Fruit fly (Drosophila melanogaster): ENCODE results near the gene RabGGTb.

Gene RabGGTb

DNA sequence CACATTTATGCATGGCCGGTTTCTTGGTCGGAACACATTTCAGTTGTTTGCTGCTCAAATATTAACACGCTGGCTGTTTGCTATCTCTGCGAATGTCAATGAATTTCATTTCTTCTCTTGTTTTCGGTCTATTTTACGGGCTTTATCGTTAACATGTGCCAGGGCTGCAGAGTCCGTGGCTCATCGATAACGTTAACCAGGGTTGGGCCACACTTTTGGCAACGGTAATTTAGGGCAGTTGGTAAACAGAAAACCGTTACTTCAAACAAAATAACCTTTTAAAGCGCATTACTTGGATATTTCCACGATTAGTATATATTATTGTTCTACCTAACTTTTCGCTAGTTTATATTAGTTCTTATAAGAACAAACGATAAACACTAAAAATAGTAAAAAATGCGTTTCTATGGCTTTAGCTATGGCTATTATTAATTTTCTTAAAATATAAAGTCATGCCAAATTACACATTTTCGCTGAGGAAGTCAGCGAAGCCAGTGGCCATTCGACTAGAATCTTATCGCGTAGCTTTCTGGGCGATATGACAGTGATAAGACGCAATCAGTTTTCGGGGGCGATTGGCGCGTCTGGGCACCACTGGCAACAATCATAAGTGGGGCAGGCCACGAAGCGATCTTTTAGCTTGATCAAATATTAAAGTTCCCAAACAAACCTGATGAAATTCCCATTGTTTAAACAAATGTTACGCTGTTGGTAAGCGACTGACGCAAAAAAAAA, 4.2 kb downstream of the RabGGTb start (continued):
- TF ChIP-seq tna (GFP tag; IDR thresholded peaks at IDR 0.05; ENCODE audit: partially characterized antibody), result no peak
- TF ChIP-seq Dll (GFP tag; IDR thresholded peaks at IDR 0.05; ENCODE audit: partially characterized antibody), result no peak
- no peak for TF ChIP-seq CG14667 (GFP tag; IDR thresholded peaks at IDR 0.05)
- peak; percentile 56 for TF ChIP-seq stwl (tag; optimal IDR thresholded peaks at IDR 0.05)
- TF ChIP-seq dan (GFP tag; IDR thresholded peaks at IDR 0.05), result no peak
- peak; percentile 14 for TF ChIP-seq fd96Cb (tag; optimal IDR thresholded peaks at IDR 0.05)
- no peak for TF ChIP-seq CG8765 (GFP tag; IDR thresholded peaks at IDR 0.05)
- no peak for TF ChIP-seq da (GFP tag; optimal IDR thresholded peaks at IDR 0.05)
- peak; percentile 8 for TF ChIP-seq CG11723 (GFP tag; optimal IDR thresholded peaks at IDR 0.05)
- peak; percentile 79 for TF ChIP-seq ci (GFP tag; IDR thresholded peaks at IDR 0.05)
- no peak for TF ChIP-seq gcm2 (GFP tag; optimal IDR thresholded peaks at IDR 0.05)
- peak; percentile 50 for TF ChIP-seq CG9727 (GFP tag; optimal IDR thresholded peaks at IDR 0.05)
- peak; percentile 42 for TF ChIP-seq pzg (GFP tag; optimal IDR thresholded peaks at IDR 0.05)
- no peak for TF ChIP-seq CG18764 (GFP tag; optimal IDR thresholded peaks at IDR 0.05)
- peak; percentile 36 to 75 for TF ChIP-seq Hr51 (GFP tag; optimal IDR thresholded peaks at IDR 0.05)
- peak; percentile 43 for TF ChIP-seq CG31365 (tag; optimal IDR thresholded peaks at IDR 0.05)
- no peak for TF ChIP-seq ken (GFP tag; IDR thresholded peaks at IDR 0.05)
- TF ChIP-seq ERR (GFP tag; optimal IDR thresholded peaks at IDR 0.05), result no peak
- peak; percentile 80 for TF ChIP-seq CG12071 (GFP tag; optimal IDR thresholded peaks at IDR 0.05)
- peak in 1 of 2 experiments; percentile 49 for TF ChIP-seq insv (GFP tag; optimal IDR thresholded peaks at IDR 0.05)
- TF ChIP-seq CG1647 (GFP tag; optimal IDR thresholded peaks at IDR 0.05), result peak; percentile 27
- peak; percentile 4; the same call in 1 of the 2 replicates for TF ChIP-seq HLH3B (GFP tag; IDR thresholded peaks at IDR 0.05)
- no peak for TF ChIP-seq CG3065 (GFP tag; optimal IDR thresholded peaks at IDR 0.05)
- TF ChIP-seq Poxn (GFP tag; IDR thresholded peaks at IDR 0.05), result no peak
- TF ChIP-seq CG12236 (GFP tag; optimal IDR thresholded peaks at IDR 0.05), result peak; percentile 26
- TF ChIP-seq Asciz (GFP tag; optimal IDR thresholded peaks at IDR 0.05), result peak; percentile 64
- TF ChIP-seq CG8388 (GFP tag; optimal IDR thresholded peaks at IDR 0.05), result peak; percentile 9
- peak; percentile 60 for TF ChIP-seq CG6854 (GFP tag; optimal IDR thresholded peaks at IDR 0.05)
- TF ChIP-seq bowl (GFP tag; IDR thresholded peaks at IDR 0.05), result no peak
- TF ChIP-seq CG9437 (GFP tag; optimal IDR thresholded peaks at IDR 0.05), result peak; percentile 99
- peak; percentile 62 for TF ChIP-seq zfh2 (GFP tag; optimal IDR thresholded peaks at IDR 0.05)
- peak; percentile 3 for TF ChIP-seq sd (tag; optimal IDR thresholded peaks at IDR 0.05)
- no peak; the same call in 1 of the 2 replicates for TF ChIP-seq CG17328 (GFP tag; IDR thresholded peaks at IDR 0.05)
- TF ChIP-seq kni (GFP tag; optimal IDR thresholded peaks at IDR 0.05), result peak; percentile 33
- peak; percentile 51 for TF ChIP-seq gcm (GFP tag; optimal IDR thresholded peaks at IDR 0.05)
- TF ChIP-seq repo (GFP tag; optimal IDR thresholded peaks at IDR 0.05), result no peak
- peak; percentile 35 for TF ChIP-seq bab2 (GFP tag; optimal IDR thresholded peaks at IDR 0.05)
- peak; percentile 96 for TF ChIP-seq CG7928 (GFP tag; optimal IDR thresholded peaks at IDR 0.05)
- TF ChIP-seq Six4 (GFP tag; optimal IDR thresholded peaks at IDR 0.05), result peak; percentile 19
- no peak for TF ChIP-seq CG33557 (GFP tag; optimal IDR thresholded peaks at IDR 0.05)
- no peak for TF ChIP-seq CG15011 (GFP tag; optimal IDR thresholded peaks at IDR 0.05)
- peak; percentile 62 for TF ChIP-seq CG3407 (GFP tag; optimal IDR thresholded peaks at IDR 0.05)
- no peak for TF ChIP-seq CkIIα-i1 (GFP tag; IDR thresholded peaks at IDR 0.05)
- TF ChIP-seq trh (GFP tag; optimal IDR thresholded peaks at IDR 0.05), result peak; percentile 40
- peak; percentile 58 for TF ChIP-seq CG12391 (tag; optimal IDR thresholded peaks at IDR 0.05)
- TF ChIP-seq Lhr (GFP tag; optimal IDR thresholded peaks at IDR 0.05), result no peak
- TF ChIP-seq HHEX (GFP tag; optimal IDR thresholded peaks at IDR 0.05), result peak; percentile 50
- no peak for TF ChIP-seq mld (GFP tag; IDR thresholded peaks at IDR 0.05; ENCODE audit: partially characterized antibody)
- no peak for TF ChIP-seq CG11456 (GFP tag; IDR thresholded peaks at IDR 0.05)

Data from whole organism, embryonic.